Worm (Caenorhabditis elegans) whole organism, L3 larva: ENCODE results near the gene F54D5.15.

ENCODE experiments used
- R02D3.7 ChIP-seq: fragments of 150-350 bp; optimal IDR thresholded peaks from 2 replicates; lab custom pipeline; 2014; ENCODE audit warnings: missing biosample characterization, missing genetic modification characterization
- ZK546.5 ChIP-seq: sonication (generic microtip); optimal IDR thresholded peaks from 2 replicates; lab custom pipeline; 2017; ENCODE audit warnings: missing biosample characterization, missing genetic modification characterization
- aly-2 ChIP-seq: fragments of 150-350 bp; optimal IDR thresholded peaks from 2 replicates; lab custom pipeline; 2014; ENCODE audit warnings: missing biosample characterization, missing genetic modification characterization
- ceh-28 ChIP-seq: fragments of 150-350 bp; optimal IDR thresholded peaks from 2 replicates; lab custom pipeline; 2014; ENCODE audit warnings: missing biosample characterization, missing genetic modification reagents, missing genetic modification characterization
- ceh-9 ChIP-seq: sonication (generic microtip); optimal IDR thresholded peaks from 2 replicates; lab custom pipeline; 2018; ENCODE audit warnings: missing biosample characterization, missing genetic modification characterization
- daf-12 ChIP-seq: fragments of 150-350 bp; optimal IDR thresholded peaks from 2 replicates; lab custom pipeline; 2014; ENCODE audit warnings: missing biosample characterization, missing genetic modification reagents, missing genetic modification characterization
- egl-27 ChIP-seq: sonication (generic microtip); optimal IDR thresholded peaks from 4 replicates; lab custom pipeline; 2017; ENCODE audit warnings: missing biosample characterization, missing genetic modification reagents, missing genetic modification characterization
- egl-5 ChIP-seq: fragments of 150-350 bp; optimal IDR thresholded peaks from 2 replicates; lab custom pipeline; 2017; ENCODE audit warnings: missing biosample characterization, missing genetic modification reagents, missing genetic modification characterization, inconsistent platforms
- elt-1 ChIP-seq: fragments of 150-350 bp; optimal IDR thresholded peaks from 2 replicates; lab custom pipeline; 2014; ENCODE audit warnings: missing biosample characterization, missing genetic modification characterization
- elt-3 ChIP-seq, 3 experiments: fragments of 150-350 bp in 1 of 3; sonication (generic microtip) in 2 of 3; optimal IDR thresholded peaks; 2 replicates in 2 of 3; 4 replicates in 1 of 3; lab custom pipeline; 2014 to 2017; ENCODE audit warnings: missing biosample characterization in 3 of 3, missing genetic modification characterization in 3 of 3
- fkh-2 ChIP-seq: fragments of 150-350 bp; optimal IDR thresholded peaks from 2 replicates; lab custom pipeline; 2014; ENCODE audit warnings: missing biosample characterization, missing genetic modification reagents, missing genetic modification characterization
- fos-1 ChIP-seq: fragments of 150-350 bp; optimal IDR thresholded peaks from 2 replicates; lab custom pipeline; 2014; ENCODE audit warnings: missing biosample characterization, missing genetic modification characterization
- jun-1 ChIP-seq: fragments of 150-350 bp; optimal IDR thresholded peaks from 2 replicates; lab custom pipeline; 2014; ENCODE audit warnings: missing biosample characterization, missing genetic modification reagents, missing genetic modification characterization
- lin-15B ChIP-seq: fragments of 150-350 bp; optimal IDR thresholded peaks from 2 replicates; lab custom pipeline; 2014; ENCODE audit warnings: missing biosample characterization, missing genetic modification characterization
- mdl-1 ChIP-seq: fragments of 150-350 bp; optimal IDR thresholded peaks from 2 replicates; lab custom pipeline; 2014; ENCODE audit warnings: missing biosample characterization, missing genetic modification characterization
- mml-1 ChIP-seq: fragments of 150-350 bp; sonication (generic microtip); optimal IDR thresholded peaks from 3 replicates; lab custom pipeline; 2014; ENCODE audit warnings: missing biosample characterization, missing genetic modification characterization
- nhr-12 ChIP-seq: fragments of 150-350 bp; optimal IDR thresholded peaks from 2 replicates; lab custom pipeline; 2014; ENCODE audit warnings: missing biosample characterization, missing genetic modification characterization
- nhr-23 ChIP-seq: fragments of 150-350 bp; optimal IDR thresholded peaks from 2 replicates; lab custom pipeline; 2014; ENCODE audit warnings: missing biosample characterization, missing genetic modification reagents, missing genetic modification characterization
- nhr-25 ChIP-seq: sonication (generic microtip); optimal IDR thresholded peaks from 2 replicates; lab custom pipeline; 2017; ENCODE audit warnings: missing biosample characterization, missing genetic modification characterization
- nhr-67 ChIP-seq: fragments of 150-350 bp; optimal IDR thresholded peaks from 2 replicates; lab custom pipeline; 2014; ENCODE audit warnings: missing biosample characterization, missing genetic modification characterization
- nhr-76 ChIP-seq: fragments of 150-350 bp; sonication (generic microtip); optimal IDR thresholded peaks from 5 replicates; lab custom pipeline; 2014; ENCODE audit warnings: missing biosample characterization, missing genetic modification characterization
- nhr-77 ChIP-seq: fragments of 150-350 bp; optimal IDR thresholded peaks from 2 replicates; lab custom pipeline; 2014; ENCODE audit warnings: missing biosample characterization, missing genetic modification characterization
- pha-4 ChIP-seq: fragments of 150-350 bp; optimal IDR thresholded peaks from 2 replicates; lab custom pipeline; 2014; ENCODE audit warnings: missing biosample characterization, missing genetic modification reagents, missing genetic modification characterization
- pqm-1 ChIP-seq: fragments of 150-350 bp; optimal IDR thresholded peaks from 2 replicates; lab custom pipeline; 2017; ENCODE audit warnings: missing biosample characterization, missing genetic modification characterization, inconsistent platforms
- sea-2 ChIP-seq: fragments of 150-350 bp; sonication (generic microtip); optimal IDR thresholded peaks from 4 replicates; lab custom pipeline; 2014; ENCODE audit warnings: missing biosample characterization, missing genetic modification reagents, missing genetic modification characterization
- skn-1 ChIP-seq: fragments of 150-350 bp; optimal IDR thresholded peaks from 2 replicates; lab custom pipeline; 2014; ENCODE audit warnings: missing biosample characterization, missing genetic modification characterization
- snpc-4 ChIP-seq: fragments of 150-350 bp; optimal IDR thresholded peaks from 2 replicates; lab custom pipeline; 2014; ENCODE audit warnings: missing biosample characterization, missing genetic modification characterization
- tbx-2 ChIP-seq: sonication (generic microtip); optimal IDR thresholded peaks from 2 replicates; lab custom pipeline; 2016; ENCODE audit warnings: mild to moderate bottlenecking, missing genetic modification characterization, missing compliant biosample characterization
- unc-62 ChIP-seq: fragments of 150-350 bp; sonication (generic microtip); optimal IDR thresholded peaks from 4 replicates; lab custom pipeline; 2014; ENCODE audit warnings: missing biosample characterization, missing genetic modification reagents, missing genetic modification characterization
- zag-1 ChIP-seq: fragments of 150-350 bp; optimal IDR thresholded peaks from 2 replicates; lab custom pipeline; 2014; ENCODE audit warnings: missing biosample characterization, missing genetic modification characterization
- ztf-11 ChIP-seq: fragments of 150-350 bp; optimal IDR thresholded peaks from 2 replicates; lab custom pipeline; 2014; ENCODE audit warnings: missing biosample characterization, missing genetic modification characterization
- ztf-4 ChIP-seq: fragments of 150-350 bp; optimal IDR thresholded peaks from 2 replicates; lab custom pipeline; 2014; ENCODE audit warnings: missing biosample characterization, missing genetic modification characterization

F54D5.15 gene

DNA sequence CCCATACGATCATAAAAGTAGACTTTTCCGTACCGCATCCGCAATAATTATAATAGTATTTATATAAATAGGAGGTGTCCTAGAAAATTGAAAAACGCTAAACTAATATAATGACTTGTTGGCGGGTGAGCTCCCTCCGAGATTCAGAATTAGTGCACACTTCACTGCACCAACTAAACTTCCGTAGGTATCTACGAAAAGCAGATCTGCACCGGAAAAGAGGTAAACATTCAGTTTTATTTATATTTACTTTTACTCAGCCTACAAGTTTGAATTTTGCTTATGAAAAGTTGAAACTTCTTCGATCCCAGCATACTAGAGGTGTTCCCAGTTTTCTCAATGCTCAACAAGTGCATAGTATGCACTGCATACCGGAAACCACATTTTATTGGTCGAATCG lies 28.0 kb upstream of the F54D5.15 start, which contains the start of gene F07A11.1:
TSS of gene F07A11.1 (minus strand) at position 101 of the 400 bp plus-strand sequence.
- TF ChIP-seq fos-1 (tag; lab: Kevin White, UChicago) (no peak), zag-1 (tag; lab: Kevin White, UChicago) (no peak), ceh-9 (tag; lab: Kevin White, UChicago) (no peak), skn-1 (no peak), ceh-28 (tag; lab: Kevin White, UChicago) (no peak), ZK546.5 (tag; lab: Kevin White, UChicago) (no peak), egl-27 (tag; lab: Kevin White, UChicago) (no peak), unc-62 (GFP tag; lab: Kevin White, UChicago) (no peak), ztf-11 (tag; lab: Kevin White, UChicago) (no peak), nhr-23 (tag; lab: Kevin White, UChicago) (no peak), egl-5 (tag; lab: Kevin White, UChicago) (no peak), nhr-76 (tag; lab: Kevin White, UChicago) (no peak), mdl-1 (tag; lab: Kevin White, UChicago) (no peak)

DNA sequence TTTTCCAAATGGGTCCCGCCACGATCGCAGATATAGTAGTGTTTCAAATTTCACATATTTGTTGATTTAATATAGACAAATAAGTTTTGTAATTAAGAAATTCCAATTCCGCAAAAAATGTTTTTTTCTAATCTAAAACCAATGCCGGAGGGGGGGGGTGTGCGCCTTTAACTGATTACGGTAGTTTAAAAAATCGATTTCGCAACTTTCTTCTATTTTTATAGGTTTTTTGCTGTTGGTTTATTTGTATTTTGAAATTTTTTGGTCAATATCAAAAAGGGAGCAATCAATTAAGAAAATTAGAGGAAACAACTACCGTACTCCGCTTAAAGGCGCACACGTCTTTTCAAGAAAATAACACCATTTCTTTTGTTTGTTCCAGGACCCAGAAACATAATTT lies 27.5 kb upstream of the F54D5.15 start:
- no peak for TF ChIP-seq ZK546.5 (tag; lab: Kevin White, UChicago)
- TF ChIP-seq daf-12 (tag; lab: Kevin White, UChicago), result no peak
- TF ChIP-seq egl-27 (tag; lab: Kevin White, UChicago), result no peak
- no peak for TF ChIP-seq R02D3.7 (tag; lab: Kevin White, UChicago)
- TF ChIP-seq sea-2, result no peak
- TF ChIP-seq pqm-1 (tag; lab: Kevin White, UChicago), result no peak
- TF ChIP-seq lin-15B (tag; lab: Kevin White, UChicago), result no peak
- TF ChIP-seq ceh-9 (tag; lab: Kevin White, UChicago), result no peak
- TF ChIP-seq ztf-11 (tag; lab: Kevin White, UChicago), result no peak
- TF ChIP-seq fos-1 (tag; lab: Kevin White, UChicago), result no peak
- TF ChIP-seq elt-1, result no peak
- no peak for TF ChIP-seq nhr-67
- no peak for TF ChIP-seq egl-5 (tag; lab: Kevin White, UChicago)
- TF ChIP-seq, all 47 proteins: peak for 0

DNA sequence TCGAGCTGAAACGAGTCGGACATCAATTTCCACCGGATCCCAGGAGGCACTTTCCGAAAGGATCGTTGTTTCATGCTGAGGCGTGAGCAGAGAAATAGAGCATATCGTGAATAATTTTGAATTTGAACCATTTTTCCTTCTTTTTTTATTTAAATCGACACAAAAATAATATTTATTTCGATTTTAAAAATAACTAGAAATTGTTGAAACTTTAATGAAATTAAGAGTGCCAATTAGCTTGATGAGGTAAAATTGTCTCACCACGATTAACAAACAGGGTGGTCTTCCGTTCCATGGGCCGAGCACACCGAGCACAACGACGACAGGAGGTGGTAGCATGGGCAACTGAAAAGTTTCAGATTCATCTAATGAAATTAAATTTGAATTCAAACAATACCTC lies 24.3 kb upstream of the F54D5.15 start:
- TF ChIP-seq skn-1 (no peak), nhr-67 (no peak), egl-27 (tag; lab: Kevin White, UChicago) (no peak)

DNA sequence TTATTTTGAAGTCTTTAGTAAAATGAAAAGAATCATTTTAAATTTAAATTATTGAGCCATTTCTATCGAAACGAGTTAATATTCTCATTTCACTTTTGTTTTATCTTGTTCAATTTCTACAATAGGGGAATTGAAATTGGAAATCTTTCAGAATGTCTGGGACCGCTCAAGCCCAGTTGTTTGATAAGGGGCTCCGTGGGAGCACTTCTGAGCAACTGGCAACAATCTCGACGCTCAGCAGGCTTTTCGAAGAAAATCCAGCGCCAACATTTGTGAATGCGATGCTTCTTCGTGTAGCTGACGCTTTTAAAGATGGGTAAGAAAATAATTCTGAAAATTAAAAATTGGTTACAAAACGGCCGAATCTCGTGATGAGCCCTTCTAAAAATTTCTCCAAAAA lies 18.7 kb upstream of the F54D5.15 start, which contains the start of gene ints-7:
TSS of gene ints-7 (plus strand) at position 152 of the 400 bp plus-strand sequence.
- TF ChIP-seq ceh-28 (tag; lab: Kevin White, UChicago) (no peak), fos-1 (tag; lab: Kevin White, UChicago) (no peak), aly-2 (tag; lab: Kevin White, UChicago) (no peak), skn-1 (no peak), mml-1 (no peak), fkh-2 (tag; lab: Kevin White, UChicago) (no peak), nhr-77 (tag; lab: Kevin White, UChicago) (no peak), nhr-25 (tag; lab: Kevin White, UChicago) (no peak), nhr-12 (tag; lab: Kevin White, UChicago) (no peak), ztf-4 (tag; lab: Kevin White, UChicago) (no peak)

DNA sequence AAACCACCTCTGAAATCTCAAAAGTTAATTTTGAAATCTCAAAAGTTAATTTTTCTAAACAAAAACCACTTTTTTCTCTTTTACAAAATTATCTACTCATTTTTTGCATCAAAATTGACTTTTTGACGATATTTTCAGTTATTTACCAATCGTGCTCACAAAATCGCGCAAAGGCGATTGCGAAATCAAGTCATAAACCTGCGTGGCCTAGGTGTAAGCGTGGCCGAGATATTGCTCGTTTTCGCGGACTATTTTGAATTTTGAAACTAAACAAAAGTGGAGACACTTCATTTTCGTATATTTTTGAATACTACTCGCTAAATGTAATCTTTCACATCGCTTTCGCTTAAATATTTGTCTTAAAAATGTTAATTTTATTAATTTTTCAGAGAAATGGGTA lies 14.3 kb upstream of the F54D5.15 start, which contains the start of gene smc-6:
TSS of gene smc-6 (plus strand) at position 390 of the 400 bp plus-strand sequence.
- TF ChIP-seq nhr-67 (no peak), nhr-76 (tag; lab: Kevin White, UChicago) (no peak), tbx-2 (tag; lab: Kevin White, UChicago) (no peak), R02D3.7 (tag; lab: Kevin White, UChicago) (no peak), lin-15B (tag; lab: Kevin White, UChicago) (peak; percentile 61), pqm-1 (tag; lab: Kevin White, UChicago) (no peak), snpc-4 (peak; percentile 28), fos-1 (tag; lab: Kevin White, UChicago) (no peak), elt-3 (tag; optimal IDR thresholded peaks at IDR 0.05; lab: Kevin White, UChicago) (no peak), jun-1 (tag; lab: Kevin White, UChicago) (no peak), pha-4 (tag; lab: Kevin White, UChicago) (peak; percentile 60), egl-27 (tag; lab: Kevin White, UChicago) (no peak)
